Worm (Caenorhabditis elegans): ENCODE measurements around the gene B0001.5.

- TF ChIP-seq dve-1 (tag; optimal IDR thresholded peaks at IDR 0.05): no peak
- TF ChIP-seq sdc-2 (tag; optimal IDR thresholded peaks at IDR 0.05): no peak
- no peak for TF ChIP-seq ama-1 (optimal IDR thresholded peaks at IDR 0.05)
- TF ChIP-seq unc-55 (GFP tag; optimal IDR thresholded peaks at IDR 0.05): no peak
- TF ChIP-seq hlh-8 (tag; optimal IDR thresholded peaks at IDR 0.05): no peak
- no peak for TF ChIP-seq rnt-1 (tag; optimal IDR thresholded peaks at IDR 0.05)
- no peak for TF ChIP-seq C08G9.2 (tag; optimal IDR thresholded peaks at IDR 0.05)
- TF ChIP-seq pat-9 (tag; optimal IDR thresholded peaks at IDR 0.05): no peak
- no peak for TF ChIP-seq hlh-30 (tag; optimal IDR thresholded peaks at IDR 0.05; ENCODE audit: insufficient read depth)
- no peak for TF ChIP-seq eyg-1 (tag; optimal IDR thresholded peaks at IDR 0.05)
- no peak for TF ChIP-seq sox-2 (GFP tag; IDR thresholded peaks at IDR 0.05)
- no peak for TF ChIP-seq pha-4 (tag; optimal IDR thresholded peaks at IDR 0.05)
- TF ChIP-seq pros-1 (tag; optimal IDR thresholded peaks at IDR 0.05): no peak
These were observed 49.3 kb downstream of the B0001.5 start, which contains the start of gene F11A10.5 for ce11 chrIV:12093819-12094218.
